Fruit fly (Drosophila melanogaster): ENCODE data around the gene CG5916.

Gene CG5916

dm6 chr3R:16154263-16154662 lies 7.4 kb downstream of the CG5916 start (continued):
- TF ChIP-seq CG9705 (GFP tag; optimal IDR thresholded peaks at IDR 0.05) (no peak), usp (GFP tag; optimal IDR thresholded peaks at IDR 0.05) (no peak), Rel (GFP tag; optimal IDR thresholded peaks at IDR 0.05) (peak; percentile 13), Rel (tag; optimal IDR thresholded peaks at IDR 0.05) (peak; percentile 40), fru (GFP tag; optimal IDR thresholded peaks at IDR 0.05) (peak; percentile 14), pan (optimal IDR thresholded peaks at IDR 0.05) (no peak), foxo (GFP tag; optimal IDR thresholded peaks at IDR 0.05) (no peak), Abd-B (GFP tag; optimal IDR thresholded peaks at IDR 0.05) (no peak), lola (GFP tag; optimal IDR thresholded peaks at IDR 0.05) (no peak), Hr78 (GFP tag; optimal IDR thresholded peaks at IDR 0.05) (no peak), Jra (GFP tag; optimal IDR thresholded peaks at IDR 0.05) (no peak), N (GFP tag; optimal IDR thresholded peaks at IDR 0.05) (no peak), h (GFP tag; optimal IDR thresholded peaks at IDR 0.05) (peak; percentile 12), HLH106 (tag; optimal IDR thresholded peaks at IDR 0.05) (peak; percentile 31), psq (GFP tag; optimal IDR thresholded peaks at IDR 0.05) (peak; percentile 39), Dfd (GFP tag; optimal IDR thresholded peaks at IDR 0.05) (no peak)

- no peak for TF ChIP-seq Sp1 (GFP tag; optimal IDR thresholded peaks at IDR 0.05)
- TF ChIP-seq Vsx2 (GFP tag; optimal IDR thresholded peaks at IDR 0.05; ENCODE audit: partially characterized antibody): no peak
- TF ChIP-seq foxo (GFP tag; optimal IDR thresholded peaks at IDR 0.05): no peak
- TF ChIP-seq sv (GFP tag; optimal IDR thresholded peaks at IDR 0.05): no peak
- TF ChIP-seq CG32264 (GFP tag; optimal IDR thresholded peaks at IDR 0.05): no peak
- no peak for TF ChIP-seq rgr (GFP tag; optimal IDR thresholded peaks at IDR 0.05)
- no peak for TF ChIP-seq br (GFP tag; optimal IDR thresholded peaks at IDR 0.05)
- TF ChIP-seq psq (GFP tag; optimal IDR thresholded peaks at IDR 0.05): no peak
- TF ChIP-seq fru (GFP tag; optimal IDR thresholded peaks at IDR 0.05): no peak
- TF ChIP-seq tai (GFP tag; optimal IDR thresholded peaks at IDR 0.05): no peak
- TF ChIP-seq ey (GFP tag; optimal IDR thresholded peaks at IDR 0.05): no peak
- TF ChIP-seq dl (GFP tag; optimal IDR thresholded peaks at IDR 0.05; ENCODE audit: insufficient read depth in 1 of 2, partially characterized antibody in 2 of 2): no peak
- no peak for TF ChIP-seq HLH106 (tag; optimal IDR thresholded peaks at IDR 0.05)
- TF ChIP-seq Jra (GFP tag; optimal IDR thresholded peaks at IDR 0.05): no peak
Observed at dm6 chr3R:16154682-16155081, 7.9 kb downstream of the CG5916 start, which contains the start of gene CG6006. Gene CG6006, plus strand, starts transcription at chr3R:16154982.

- TF ChIP-seq Vsx2 (GFP tag; optimal IDR thresholded peaks at IDR 0.05; ENCODE audit: partially characterized antibody) (peak; percentile 4), pan (optimal IDR thresholded peaks at IDR 0.05) (no peak)
Observed at dm6 chr3R:16156032-16156431, 9.2 kb downstream of the CG5916 start.

- TF ChIP-seq Dif (GFP tag; optimal IDR thresholded peaks at IDR 0.05; ENCODE audit: partially characterized antibody) (peak; percentile 35), sv (GFP tag; optimal IDR thresholded peaks at IDR 0.05) (peak; percentile 33), Mio (GFP tag; optimal IDR thresholded peaks at IDR 0.05) (no peak), dl (GFP tag; optimal IDR thresholded peaks at IDR 0.05; ENCODE audit: insufficient read depth in 1 of 2, partially characterized antibody in 2 of 2) (peak; percentile 15 to 68), dsf (GFP tag; optimal IDR thresholded peaks at IDR 0.05; ENCODE audit: borderline replicate concordance) (no peak), pan (optimal IDR thresholded peaks at IDR 0.05) (no peak), CrebA (GFP tag; optimal IDR thresholded peaks at IDR 0.05; ENCODE audit: borderline replicate concordance) (no peak), brk (GFP tag; optimal IDR thresholded peaks at IDR 0.05) (no peak), Vsx2 (GFP tag; optimal IDR thresholded peaks at IDR 0.05; ENCODE audit: partially characterized antibody) (peak; percentile 1), dmrt93B (GFP tag; optimal IDR thresholded peaks at IDR 0.05) (peak; percentile 33), woc (GFP tag; optimal IDR thresholded peaks at IDR 0.05) (peak; percentile 62), GATAd (GFP tag; optimal IDR thresholded peaks at IDR 0.05) (no peak), Rel (GFP tag; optimal IDR thresholded peaks at IDR 0.05) (no peak), Rel (tag; optimal IDR thresholded peaks at IDR 0.05) (peak; percentile 89), h (GFP tag; optimal IDR thresholded peaks at IDR 0.05) (peak; percentile 73), Hr78 (GFP tag; optimal IDR thresholded peaks at IDR 0.05) (no peak), Myc (optimal IDR thresholded peaks at IDR 0.05) (no peak), sage (GFP tag; optimal IDR thresholded peaks at IDR 0.05) (no peak), tai (GFP tag; optimal IDR thresholded peaks at IDR 0.05) (no peak), CG32264 (GFP tag; optimal IDR thresholded peaks at IDR 0.05) (no peak), HLH106 (tag; optimal IDR thresholded peaks at IDR 0.05) (peak; percentile 61), psq (GFP tag; optimal IDR thresholded peaks at IDR 0.05) (peak; percentile 58), ey (GFP tag; optimal IDR thresholded peaks at IDR 0.05) (peak; percentile 65), Abd-B (GFP tag; optimal IDR thresholded peaks at IDR 0.05) (no peak), Hr83 (GFP tag; optimal IDR thresholded peaks at IDR 0.05; ENCODE audit: poor library complexity, severe bottlenecking) (no peak), Sp1 (GFP tag; optimal IDR thresholded peaks at IDR 0.05) (peak; percentile 65), Jra (GFP tag; optimal IDR thresholded peaks at IDR 0.05) (no peak), Hnf4 (GFP tag; optimal IDR thresholded peaks at IDR 0.05) (no peak), lola (GFP tag; optimal IDR thresholded peaks at IDR 0.05) (no peak), usp (GFP tag; optimal IDR thresholded peaks at IDR 0.05) (no peak), Dfd (GFP tag; optimal IDR thresholded peaks at IDR 0.05) (no peak), jim (GFP tag; optimal IDR thresholded peaks at IDR 0.05) (no peak), foxo (GFP tag; optimal IDR thresholded peaks at IDR 0.05) (peak in 1 of 2 experiments; percentile 67), CG9705 (GFP tag; optimal IDR thresholded peaks at IDR 0.05) (no peak), fru (GFP tag; optimal IDR thresholded peaks at IDR 0.05) (peak; percentile 97), br (GFP tag; optimal IDR thresholded peaks at IDR 0.05) (peak; percentile 42), N (GFP tag; optimal IDR thresholded peaks at IDR 0.05) (no peak), rgr (GFP tag; optimal IDR thresholded peaks at IDR 0.05) (peak; percentile 51)
Observed at dm6 chr3R:16157564-16158242, 10.9 kb downstream of the CG5916 start.

Data from whole organism, wandering third instar larva.